Fruit fly (Drosophila melanogaster): ENCODE results near the gene CG13607.

Gene CG13607

dm6 chr3R:24099039-24100026 lies 16.8 kb downstream of the CG13607 start (continued):
- TF ChIP-seq Mrtf (GFP tag; IDR thresholded peaks at IDR 0.05) = peak; percentile 81
- TF ChIP-seq CG17359 (tag; optimal IDR thresholded peaks at IDR 0.05) = peak; percentile 82
- no peak for TF ChIP-seq CG6683 (GFP tag; optimal IDR thresholded peaks at IDR 0.05)
- peak; percentile 44 for TF ChIP-seq Sry-δ (GFP tag; optimal IDR thresholded peaks at IDR 0.05)
- peak; percentile 44; the same call in 1 of the 2 replicates for TF ChIP-seq Rx (GFP tag; IDR thresholded peaks at IDR 0.05)
- TF ChIP-seq Drgx (GFP tag; IDR thresholded peaks at IDR 0.05) = peak; percentile 81
- peak; percentile 80 for TF ChIP-seq al (GFP tag; IDR thresholded peaks at IDR 0.05)
- TF ChIP-seq CG9215 (GFP tag; IDR thresholded peaks at IDR 0.05) = peak; percentile 63
- peak; percentile 69 for TF ChIP-seq fu2 (GFP tag; optimal IDR thresholded peaks at IDR 0.05)
- no peak for TF ChIP-seq CG34376 (GFP tag; optimal IDR thresholded peaks at IDR 0.05)
- TF ChIP-seq CG17568 (GFP tag; optimal IDR thresholded peaks at IDR 0.05) = peak; percentile 71
- peak; percentile 57 for TF ChIP-seq CG4404 (GFP tag; IDR thresholded peaks at IDR 0.05)
- TF ChIP-seq ssp (GFP tag; IDR thresholded peaks at IDR 0.05) = peak; percentile 64
- TF ChIP-seq so (GFP tag; IDR thresholded peaks at IDR 0.05) = peak; percentile 78
- TF ChIP-seq CG5245 (GFP tag; optimal IDR thresholded peaks at IDR 0.05) = peak; percentile 66
- TF ChIP-seq dm (GFP tag; optimal IDR thresholded peaks at IDR 0.05) = peak; percentile 58
- peak; percentile 60; the same call in 1 of the 2 replicates for TF ChIP-seq cas (GFP tag; IDR thresholded peaks at IDR 0.05)
- no peak for TF ChIP-seq ash1 (GFP tag; optimal IDR thresholded peaks at IDR 0.05)
- TF ChIP-seq CG7357 (GFP tag; IDR thresholded peaks at IDR 0.05) = peak; percentile 68; the same call in 2 of the 3 replicates
- peak; percentile 80 for TF ChIP-seq tgo (GFP tag; IDR thresholded peaks at IDR 0.05)
- TF ChIP-seq CG17186 (GFP tag; optimal IDR thresholded peaks at IDR 0.05) = no peak
- TF ChIP-seq lilli (GFP tag; optimal IDR thresholded peaks at IDR 0.05) = peak; percentile 86
- TF ChIP-seq CG16863 (GFP tag; optimal IDR thresholded peaks at IDR 0.05) = peak; percentile 85
- TF ChIP-seq stc (GFP tag; IDR thresholded peaks at IDR 0.05) = peak; percentile 85
- peak; percentile 64 for TF ChIP-seq CG1602 (GFP tag; optimal IDR thresholded peaks at IDR 0.05)
- peak; percentile 34 for TF ChIP-seq eyg (GFP tag; optimal IDR thresholded peaks at IDR 0.05)
- TF ChIP-seq CG6272 (GFP tag; IDR thresholded peaks at IDR 0.05) = peak; percentile 69
- TF ChIP-seq D19B (GFP tag; optimal IDR thresholded peaks at IDR 0.05) = peak; percentile 95
- peak; percentile 72 to 75 for TF ChIP-seq Pdp1 (GFP tag; optimal IDR thresholded peaks at IDR 0.05)
- TF ChIP-seq Meics (GFP tag; optimal IDR thresholded peaks at IDR 0.05) = peak; percentile 80
- TF ChIP-seq bab2 (GFP tag; optimal IDR thresholded peaks at IDR 0.05) = peak; percentile 85
- TF ChIP-seq ems (GFP tag; optimal IDR thresholded peaks at IDR 0.05) = peak; percentile 70
- TF ChIP-seq slou (GFP tag; optimal IDR thresholded peaks at IDR 0.05) = peak; percentile 21
- TF ChIP-seq CG15011 (GFP tag; optimal IDR thresholded peaks at IDR 0.05) = peak; percentile 67
- peak; percentile 61 for TF ChIP-seq ewg (GFP tag; optimal IDR thresholded peaks at IDR 0.05)
- peak; percentile 2 for TF ChIP-seq Hand (GFP tag; optimal IDR thresholded peaks at IDR 0.05)
- peak; percentile 77 for TF ChIP-seq nmo (GFP tag; optimal IDR thresholded peaks at IDR 0.05)
- no peak for TF ChIP-seq CG3838 (GFP tag; optimal IDR thresholded peaks at IDR 0.05)
- no peak for TF ChIP-seq CG8359 (GFP tag; optimal IDR thresholded peaks at IDR 0.05; ENCODE audit: borderline replicate concordance)
- TF ChIP-seq CG13775 (GFP tag; optimal IDR thresholded peaks at IDR 0.05) = peak; percentile 60
- TF ChIP-seq Hr3 (GFP tag; optimal IDR thresholded peaks at IDR 0.05) = peak; percentile 72
- peak; percentile 78 for TF ChIP-seq kay (GFP tag; optimal IDR thresholded peaks at IDR 0.05)
- TF ChIP-seq eve (GFP tag; optimal IDR thresholded peaks at IDR 0.05) = peak in 1 of 2 experiments; percentile 56
- 0 out of 2 replicates have a peak, but pooled peaks have one; percentile 18 for TF ChIP-seq ro (GFP tag; IDR thresholded peaks at IDR 0.05)
- peak; percentile 66 for TF ChIP-seq CG1647 (GFP tag; optimal IDR thresholded peaks at IDR 0.05)
- TF ChIP-seq dati (GFP tag; IDR thresholded peaks at IDR 0.05) = peak; percentile 36; the same call in 1 of the 2 replicates
- TF ChIP-seq toy (GFP tag; IDR thresholded peaks at IDR 0.05) = no peak
- TF ChIP-seq Aef1 (GFP tag; IDR thresholded peaks at IDR 0.05) = peak; percentile 85
- TF ChIP-seq CG4617 (GFP tag; optimal IDR thresholded peaks at IDR 0.05; ENCODE audit: borderline replicate concordance) = peak; percentile 31
